Worm (Caenorhabditis elegans): Measurements from ENCODE around the gene sco-1.

sco-1 gene

DNA sequence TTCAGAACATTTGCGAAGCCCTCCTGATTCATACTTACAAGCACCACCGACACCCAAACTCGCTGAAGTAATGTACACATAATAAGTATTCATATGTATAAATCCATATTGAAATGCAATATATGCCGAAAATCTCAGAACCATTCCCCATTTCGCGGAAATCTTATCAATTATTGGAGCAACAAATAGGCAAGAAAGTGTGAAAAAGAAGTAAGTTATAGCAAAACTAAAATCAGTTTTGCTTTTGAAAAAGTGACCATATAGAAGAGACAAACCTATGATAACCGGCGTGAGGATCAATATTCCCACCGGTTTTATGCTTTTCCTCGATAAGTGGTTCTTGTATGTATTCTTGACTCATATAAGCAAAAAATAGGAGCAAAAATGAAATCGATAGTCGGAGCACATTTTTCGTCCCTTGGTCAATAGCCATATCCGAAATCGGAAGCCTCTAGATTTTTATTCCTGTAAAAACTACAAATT is 20.1 kb downstream of the sco-1 start, which contains the start of gene Y52E8A.6:
Gene Y52E8A.6 (minus strand): TSS at position 433 of the 483 bp plus-strand sequence.
- no peak for TF ChIP-seq alr-1 (tag; optimal IDR thresholded peaks at IDR 0.05)
- TF ChIP-seq nhr-23 (tag; optimal IDR thresholded peaks at IDR 0.05): no peak
- no peak for TF ChIP-seq unc-39 (tag; optimal IDR thresholded peaks at IDR 0.05)
- TF ChIP-seq aly-2 (tag; optimal IDR thresholded peaks at IDR 0.05): no peak
- TF ChIP-seq nhr-237 (tag; optimal IDR thresholded peaks at IDR 0.05): no peak
- no peak for TF ChIP-seq lin-11 (tag; optimal IDR thresholded peaks at IDR 0.05)
- no peak for TF ChIP-seq crh-2 (tag; optimal IDR thresholded peaks at IDR 0.05)
- no peak for TF ChIP-seq F13H6.1 (tag; optimal IDR thresholded peaks at IDR 0.05)
- no peak for TF ChIP-seq unc-62 (GFP tag; optimal IDR thresholded peaks at IDR 0.05)
- no peak for TF ChIP-seq sma-9 (GFP tag; optimal IDR thresholded peaks at IDR 0.05)
- no peak for TF ChIP-seq sma-9 (tag; optimal IDR thresholded peaks at IDR 0.05)
- TF ChIP-seq lsy-2 (tag; optimal IDR thresholded peaks at IDR 0.05): no peak
- no peak for TF ChIP-seq egl-27 (tag; optimal IDR thresholded peaks at IDR 0.05)

DNA sequence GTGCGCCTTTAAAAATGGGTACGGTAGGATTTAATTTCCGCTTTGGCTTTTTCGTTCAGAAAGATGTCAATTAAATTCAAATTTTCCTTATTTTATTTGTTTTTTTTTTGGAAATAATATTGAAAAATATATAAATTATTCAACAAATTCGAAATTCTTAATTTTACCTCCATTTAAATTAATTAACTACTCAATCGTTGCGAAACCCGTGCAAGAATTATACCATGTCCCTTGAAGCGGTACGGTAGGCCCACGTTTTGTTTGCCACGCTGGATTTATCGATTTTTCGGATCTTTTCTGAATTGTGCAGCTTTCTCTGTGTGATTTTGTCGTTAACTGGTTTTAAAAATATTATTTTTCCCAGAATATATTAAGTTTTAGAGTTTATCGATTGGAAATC is 21.0 kb downstream of the sco-1 start, which contains the start of gene Y52E8A.2:
Gene Y52E8A.2 (plus strand): TSS at position 382 of the 400 bp plus-strand sequence.
- TF ChIP-seq ZK546.5 (tag; optimal IDR thresholded peaks at IDR 0.05) (no peak), sma-9 (GFP tag; optimal IDR thresholded peaks at IDR 0.05) (no peak), sma-9 (tag; optimal IDR thresholded peaks at IDR 0.05) (no peak)

DNA sequence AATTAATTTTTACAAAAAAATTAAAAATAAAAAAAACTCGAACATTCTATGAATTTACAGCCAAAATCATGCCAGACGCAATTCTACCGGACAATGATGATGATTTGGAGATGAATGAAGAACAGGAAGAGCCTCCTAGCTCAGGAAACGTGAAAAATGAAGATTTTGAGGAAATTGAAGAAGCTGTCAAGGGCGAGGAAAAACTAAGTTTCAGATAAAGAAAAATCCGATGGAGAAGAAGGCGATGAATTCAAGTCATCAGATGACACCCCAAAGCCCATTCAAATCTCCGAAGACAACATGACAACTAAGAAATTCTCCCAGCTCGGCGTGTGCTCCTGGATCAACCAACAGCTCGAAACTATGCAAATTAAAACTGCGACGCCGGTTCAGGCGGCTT is 22.3 kb downstream of the sco-1 start, which contains the start of gene Y52E8A.1:
Gene Y52E8A.1 (plus strand): TSS at position 301 of the 400 bp plus-strand sequence.
- TF ChIP-seq aly-2 (tag; optimal IDR thresholded peaks at IDR 0.05) (no peak), blmp-1 (tag; optimal IDR thresholded peaks at IDR 0.05; ENCODE audit: insufficient read depth) (no peak), mab-5 (tag; optimal IDR thresholded peaks at IDR 0.05) (no peak), peb-1 (tag; optimal IDR thresholded peaks at IDR 0.05) (no peak), ztf-4 (tag; optimal IDR thresholded peaks at IDR 0.05) (no peak), sma-9 (GFP tag; optimal IDR thresholded peaks at IDR 0.05) (no peak), sma-9 (tag; optimal IDR thresholded peaks at IDR 0.05) (no peak), alr-1 (tag; optimal IDR thresholded peaks at IDR 0.05) (no peak), nhr-21 (tag; optimal IDR thresholded peaks at IDR 0.05) (no peak), unc-62 (GFP tag; optimal IDR thresholded peaks at IDR 0.05) (no peak), lsy-2 (tag; optimal IDR thresholded peaks at IDR 0.05) (no peak), gmeb-1 (tag; optimal IDR thresholded peaks at IDR 0.05) (no peak), nhr-11 (tag; optimal IDR thresholded peaks at IDR 0.05) (no peak), R02D3.7 (tag; optimal IDR thresholded peaks at IDR 0.05) (no peak), nhr-6 (tag; optimal IDR thresholded peaks at IDR 0.05) (no peak), lin-11 (tag; optimal IDR thresholded peaks at IDR 0.05) (no peak)

DNA sequence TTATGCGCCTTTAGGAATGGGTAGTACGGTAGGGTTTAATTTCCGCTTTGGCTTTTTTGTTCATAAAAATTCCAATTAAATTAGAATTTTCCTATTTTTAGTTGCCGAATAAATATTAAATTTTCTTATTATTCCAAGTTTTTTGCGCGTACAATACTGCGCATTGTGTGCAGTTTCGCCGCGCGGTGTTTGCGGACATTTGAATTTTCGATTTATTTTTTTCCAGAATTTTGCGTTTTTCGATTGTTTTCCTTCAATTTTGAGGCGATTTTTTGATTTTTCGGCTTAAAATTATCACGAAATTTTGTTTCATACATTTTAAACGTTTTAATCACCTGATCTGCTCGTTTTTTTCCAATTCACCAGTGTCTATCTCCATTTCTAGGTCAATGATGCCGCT is 23.4 kb downstream of the sco-1 start, which contains the start of gene H20J04.6:
Gene H20J04.6 (plus strand): TSS at position 386 of the 400 bp plus-strand sequence.
- no peak for TF ChIP-seq dmd-4 (tag; optimal IDR thresholded peaks at IDR 0.05)
- no peak for TF ChIP-seq zag-1 (tag; optimal IDR thresholded peaks at IDR 0.05)
- no peak for TF ChIP-seq F13H6.1 (tag; optimal IDR thresholded peaks at IDR 0.05)
- no peak for TF ChIP-seq lin-39 (tag; optimal IDR thresholded peaks at IDR 0.05)
- no peak for TF ChIP-seq aly-2 (tag; optimal IDR thresholded peaks at IDR 0.05)
- peak; percentile 18 for TF ChIP-seq R02D3.7 (tag; optimal IDR thresholded peaks at IDR 0.05)
- no peak for TF ChIP-seq ZK546.5 (tag; optimal IDR thresholded peaks at IDR 0.05)
- peak; percentile 33 for TF ChIP-seq unc-55 (GFP tag; optimal IDR thresholded peaks at IDR 0.05)
- TF ChIP-seq Y55F3AM.14 (GFP tag; optimal IDR thresholded peaks at IDR 0.05): no peak
- TF ChIP-seq nhr-12 (tag; optimal IDR thresholded peaks at IDR 0.05): no peak
- TF ChIP-seq skn-1 (tag; optimal IDR thresholded peaks at IDR 0.05): no peak
- TF ChIP-seq mab-5 (tag; optimal IDR thresholded peaks at IDR 0.05): no peak
- no peak for TF ChIP-seq mdl-1 (tag; optimal IDR thresholded peaks at IDR 0.05)
- no peak for TF ChIP-seq nhr-6 (tag; optimal IDR thresholded peaks at IDR 0.05)
- TF ChIP-seq nhr-10 (tag; optimal IDR thresholded peaks at IDR 0.05): no peak
- TF ChIP-seq lin-11 (tag; optimal IDR thresholded peaks at IDR 0.05): no peak
- TF ChIP-seq nhr-21 (tag; optimal IDR thresholded peaks at IDR 0.05): no peak
- TF ChIP-seq nhr-11 (tag; optimal IDR thresholded peaks at IDR 0.05): no peak
- TF ChIP-seq fos-1 (tag; optimal IDR thresholded peaks at IDR 0.05): no peak
- TF ChIP-seq ama-1 (optimal IDR thresholded peaks at IDR 0.05): no peak
- no peak for TF ChIP-seq snpc-4 (tag; optimal IDR thresholded peaks at IDR 0.05)
- no peak for TF ChIP-seq nhr-25 (tag; optimal IDR thresholded peaks at IDR 0.05)
- no peak for TF ChIP-seq sem-4 (tag; optimal IDR thresholded peaks at IDR 0.05)
- peak; percentile 2 for TF ChIP-seq sma-3 (GFP tag; optimal IDR thresholded peaks at IDR 0.05)
- no peak for TF ChIP-seq ztf-1 (GFP tag; conservative IDR thresholded peaks at IDR 0.05)
- no peak for TF ChIP-seq nhr-237 (tag; optimal IDR thresholded peaks at IDR 0.05)
- TF ChIP-seq nhr-23 (tag; optimal IDR thresholded peaks at IDR 0.05): no peak
- no peak for TF ChIP-seq egl-27 (tag; optimal IDR thresholded peaks at IDR 0.05)
- TF ChIP-seq crh-2 (tag; optimal IDR thresholded peaks at IDR 0.05): no peak
- peak; percentile 31 for TF ChIP-seq C34F6.9 (tag; optimal IDR thresholded peaks at IDR 0.05)
- no peak for TF ChIP-seq lin-13 (GFP tag; optimal IDR thresholded peaks at IDR 0.05)
- no peak for TF ChIP-seq ztf-4 (tag; optimal IDR thresholded peaks at IDR 0.05)
- TF ChIP-seq unc-39 (tag; optimal IDR thresholded peaks at IDR 0.05): no peak
- no peak for TF ChIP-seq ztf-11 (tag; optimal IDR thresholded peaks at IDR 0.05)
- TF ChIP-seq gmeb-1 (tag; optimal IDR thresholded peaks at IDR 0.05): peak; percentile 20
- no peak for TF ChIP-seq peb-1 (tag; optimal IDR thresholded peaks at IDR 0.05)
- TF ChIP-seq nhr-77 (tag; optimal IDR thresholded peaks at IDR 0.05): no peak
- no peak for TF ChIP-seq ceh-16 (tag; optimal IDR thresholded peaks at IDR 0.05)
- TF ChIP-seq elt-3 (tag; optimal IDR thresholded peaks at IDR 0.05): no peak
- TF ChIP-seq lsy-2 (tag; optimal IDR thresholded peaks at IDR 0.05): peak in 1 of 2 experiments; percentile 27

Data from whole organism, L2 larva.